Worm (Caenorhabditis elegans) whole organism, young adult: Measurements from ENCODE around the gene arf-1.

Source experiments
- B0035.1 ChIP-seq: sonication (generic microtip); optimal IDR thresholded peaks from 2 replicates; lab custom pipeline; 2016; ENCODE audit warnings: missing genetic modification characterization, mild to moderate bottlenecking, missing compliant biosample characterization, missing genotype, missing genetic modification reagents
- B0336.3 ChIP-seq: fragments of 200-800 bp; sonication (Bioruptor generic); IDR thresholded peaks from 2 replicates; pipeline ENCODE4 v1.3.6; 2022; ENCODE audit warnings: missing genetic modification characterization, missing compliant biosample characterization
- C17E4.6 ChIP-seq: fragments of 200-800 bp; sonication (Bioruptor generic); IDR thresholded peaks from 2 replicates; pipeline ENCODE4 v1.3.6; 2022; ENCODE audit warnings: missing genetic modification reagents, missing genetic modification characterization, missing compliant biosample characterization
- D2030.7 ChIP-seq: fragments of 200-800 bp; sonication (Bioruptor generic); IDR thresholded peaks from 2 replicates; pipeline ENCODE4 v1.3.6; 2022; ENCODE audit warnings: missing genetic modification reagents, missing genetic modification characterization, missing compliant biosample characterization
- F10E7.11 ChIP-seq: sonication (generic microtip); optimal IDR thresholded peaks from 2 replicates; lab custom pipeline; 2017; ENCODE audit warnings: mild to moderate bottlenecking, missing genetic modification characterization, moderate library complexity, missing compliant biosample characterization
- F22D6.2 ChIP-seq: sonication (generic microtip); optimal IDR thresholded peaks from 2 replicates; lab custom pipeline; 2016; ENCODE audit warnings: mild to moderate bottlenecking, missing genetic modification characterization, missing compliant biosample characterization
- F33H1.4 ChIP-seq: fragments of 200-800 bp; sonication (Bioruptor generic); IDR thresholded peaks from 2 replicates; pipeline ENCODE4 v1.3.6; 2022; ENCODE audit warnings: missing genetic modification reagents, missing genetic modification characterization, missing compliant biosample characterization
- F39B2.1 ChIP-seq: fragments of 200-800 bp; sonication (Bioruptor generic); IDR thresholded peaks from 2 replicates; pipeline ENCODE4 v1.3.6; 2022; ENCODE audit warnings: missing genetic modification reagents, missing genetic modification characterization, missing compliant biosample characterization
- F49E8.2 ChIP-seq: sonication (generic microtip); optimal IDR thresholded peaks from 3 replicates; lab custom pipeline; 2017; ENCODE audit warnings: missing genetic modification characterization, mild to moderate bottlenecking, missing compliant biosample characterization, antibody characterized with exemption, moderate library complexity; ENCODE audit not compliant: insufficient read depth
- F55B11.4 ChIP-seq: sonication (generic microtip); optimal IDR thresholded peaks from 2 replicates; lab custom pipeline; 2016; ENCODE audit warnings: missing compliant biosample characterization, missing genetic modification characterization, borderline replicate concordance; ENCODE audit not compliant: insufficient read depth
- K11D2.4 ChIP-seq: fragments of 200-800 bp; sonication (Bioruptor generic); IDR thresholded peaks from 2 replicates; pipeline ENCODE4 v1.3.6; 2022; ENCODE audit warnings: missing genetic modification reagents, missing genetic modification characterization, missing compliant biosample characterization
- T26A5.8 ChIP-seq: sonication (generic microtip); optimal IDR thresholded peaks from 2 replicates; lab custom pipeline; 2016; ENCODE audit warnings: missing genetic modification characterization, missing compliant biosample characterization
- ZK185.1 ChIP-seq: sonication (generic microtip); optimal IDR thresholded peaks from 2 replicates; lab custom pipeline; 2016; ENCODE audit warnings: mild to moderate bottlenecking, missing genetic modification characterization, missing compliant biosample characterization; ENCODE audit not compliant: poor library complexity, severe bottlenecking
- attf-3 ChIP-seq: fragments of 200-800 bp; sonication (Bioruptor generic); conservative IDR thresholded peaks from 2 replicates; pipeline ENCODE4 v1.3.6; 2022; ENCODE audit warnings: missing genetic modification reagents, missing genetic modification characterization, missing compliant biosample characterization
- bed-2 ChIP-seq: fragments of 200-800 bp; sonication (Bioruptor generic); IDR thresholded peaks from 2 replicates; pipeline ENCODE4 v1.3.6; 2022; ENCODE audit warnings: missing genetic modification reagents, missing genetic modification characterization, missing compliant biosample characterization
- ccch-3 ChIP-seq: fragments of 200-800 bp; sonication (Bioruptor generic); optimal IDR thresholded peaks from 2 replicates; lab custom pipeline; 2018; ENCODE audit warnings: mild to moderate bottlenecking, missing genetic modification characterization, missing compliant biosample characterization
- ceh-91 ChIP-seq: fragments of 200-800 bp; sonication (Bioruptor generic); IDR thresholded peaks from 2 replicates; pipeline ENCODE4 v1.3.6; 2022; ENCODE audit warnings: missing genetic modification reagents, missing genetic modification characterization, missing compliant biosample characterization
- dox-1 ChIP-seq: fragments of 200-800 bp; sonication (Bioruptor generic); IDR thresholded peaks from 2 replicates; pipeline ENCODE4 v1.3.6; 2022; ENCODE audit warnings: missing genetic modification reagents, missing genetic modification characterization, missing compliant biosample characterization
- dpl-1 ChIP-seq: fragments of 150-350 bp; optimal IDR thresholded peaks from 2 replicates; lab custom pipeline; 2014; ENCODE audit warnings: missing biosample characterization, missing genetic modification reagents, missing genetic modification characterization
- egl-44 ChIP-seq: fragments of 200-800 bp; sonication (Bioruptor generic); IDR thresholded peaks from 2 replicates; pipeline ENCODE4 v1.3.6; 2022; ENCODE audit warnings: missing genetic modification reagents, missing genetic modification characterization, missing compliant biosample characterization
- ets-4 ChIP-seq: fragments of 200-800 bp; sonication (Bioruptor generic); optimal IDR thresholded peaks from 2 replicates; lab custom pipeline; 2018; ENCODE audit warnings: mild to moderate bottlenecking, missing genetic modification characterization, missing compliant biosample characterization
- fkh-3 ChIP-seq: sonication (generic microtip); optimal IDR thresholded peaks from 2 replicates; lab custom pipeline; 2016; ENCODE audit warnings: mild to moderate bottlenecking, missing genetic modification characterization, missing compliant biosample characterization
- hlh-26 ChIP-seq: fragments of 200-800 bp; sonication (Bioruptor generic); conservative IDR thresholded peaks from 2 replicates; pipeline ENCODE4 v1.3.6; 2022; ENCODE audit warnings: missing genetic modification reagents, missing genetic modification characterization, missing compliant biosample characterization
- hmg-20 ChIP-seq: fragments of 200-800 bp; sonication (Bioruptor generic); IDR thresholded peaks from 2 replicates; pipeline ENCODE4 v1.3.6; 2022; ENCODE audit warnings: missing genetic modification reagents, missing genetic modification characterization, missing compliant biosample characterization
- hrde-1 ChIP-seq: sonication (generic microtip); optimal IDR thresholded peaks from 2 replicates; lab custom pipeline; 2016; ENCODE audit warnings: missing genetic modification characterization, mild to moderate bottlenecking, missing compliant biosample characterization, moderate library complexity, missing genotype, missing genetic modification reagents, borderline replicate concordance
- hsf-1 ChIP-seq: fragments of 200-800 bp; sonication (Bioruptor generic); IDR thresholded peaks from 2 replicates; pipeline ENCODE4 v1.3.6; 2022; ENCODE audit warnings: missing genetic modification reagents, missing genetic modification characterization, missing compliant biosample characterization
- lin-35 ChIP-seq, 3 experiments: fragments of 150-350 bp in 2 of 3; sonication (generic microtip) in 1 of 3; optimal IDR thresholded peaks; 2 replicates each; lab custom pipeline; 2014 to 2018; ENCODE audit warnings: missing biosample characterization in 3 of 3, missing genetic modification characterization in 3 of 3, missing genetic modification reagents in 3 of 3
- mel-28 ChIP-seq: sonication (generic microtip); optimal IDR thresholded peaks from 2 replicates; lab custom pipeline; 2016; ENCODE audit warnings: borderline replicate concordance, mild to moderate bottlenecking, missing genetic modification characterization, missing compliant biosample characterization
- mes-4 ChIP-seq: sonication (generic microtip); optimal IDR thresholded peaks from 2 replicates; lab custom pipeline; 2016; ENCODE audit warnings: missing genotype, missing genetic modification characterization, missing compliant biosample characterization
- mxl-1 ChIP-seq: sonication (generic microtip); optimal IDR thresholded peaks from 2 replicates; lab custom pipeline; 2016; ENCODE audit warnings: missing genetic modification characterization, missing compliant biosample characterization
- nhr-179 ChIP-seq: sonication (generic microtip); optimal IDR thresholded peaks from 2 replicates; lab custom pipeline; 2016; ENCODE audit warnings: mild to moderate bottlenecking, missing genetic modification characterization, missing compliant biosample characterization
- pha-4 ChIP-seq: fragments of 150-350 bp; sonication (generic microtip); optimal IDR thresholded peaks from 2 replicates; lab custom pipeline; 2014; ENCODE audit warnings: missing biosample characterization, missing genetic modification reagents, missing genetic modification characterization
- sea-2 ChIP-seq: fragments of 200-800 bp; sonication (Bioruptor generic); IDR thresholded peaks from 2 replicates; pipeline ENCODE4 v1.3.6; 2022; ENCODE audit warnings: missing genetic modification characterization, missing compliant biosample characterization
- snpc-1.1 ChIP-seq: sonication (generic microtip); optimal IDR thresholded peaks from 2 replicates; lab custom pipeline; 2017; ENCODE audit warnings: missing genetic modification characterization, mild to moderate bottlenecking, missing compliant biosample characterization, antibody characterized with exemption, moderate library complexity, missing genotype, missing genetic modification reagents; ENCODE audit not compliant: insufficient read depth
- snpc-1.3 ChIP-seq: sonication (generic microtip); optimal IDR thresholded peaks from 2 replicates; lab custom pipeline; 2017; ENCODE audit warnings: missing genetic modification characterization, mild to moderate bottlenecking, missing compliant biosample characterization, antibody characterized with exemption, moderate library complexity, missing genotype, missing genetic modification reagents; ENCODE audit not compliant: insufficient read depth
- snpc-4 ChIP-seq, 5 experiments: fragments of 150-350 bp in 1 of 5; sonication (generic microtip) in 4 of 5; optimal IDR thresholded peaks; 2 replicates each; lab custom pipeline; 2014 to 2018; ENCODE audit warnings: missing genetic modification characterization in 5 of 5, missing biosample characterization in 3 of 5, antibody characterized with exemption in 2 of 5, mild to moderate bottlenecking in 2 of 5, missing compliant biosample characterization in 2 of 5, missing genotype in 2 of 5, moderate library complexity in 2 of 5, missing genetic modification reagents in 1 of 5
- somi-1 ChIP-seq: fragments of 200-800 bp; sonication (Bioruptor generic); optimal IDR thresholded peaks from 2 replicates; lab custom pipeline; 2018; ENCODE audit warnings: mild to moderate bottlenecking, missing genetic modification characterization, missing compliant biosample characterization
- xnd-1 ChIP-seq: sonication (generic microtip); optimal IDR thresholded peaks from 2 replicates; lab custom pipeline; 2016; ENCODE audit warnings: missing genotype, missing genetic modification reagents, missing genetic modification characterization, missing compliant biosample characterization
- zfh-2 ChIP-seq: fragments of 200-800 bp; sonication (Bioruptor generic); conservative IDR thresholded peaks from 2 replicates; pipeline ENCODE4 v1.3.6; 2022; ENCODE audit warnings: missing genetic modification reagents, missing genetic modification characterization, missing compliant biosample characterization
- ztf-18 ChIP-seq: sonication (generic microtip); optimal IDR thresholded peaks from 2 replicates; lab custom pipeline; 2016; ENCODE audit warnings: missing genotype, mild to moderate bottlenecking, missing genetic modification characterization, missing compliant biosample characterization
- ztf-22 ChIP-seq: fragments of 200-800 bp; sonication (Bioruptor generic); optimal IDR thresholded peaks from 2 replicates; lab custom pipeline; 2018; ENCODE audit warnings: mild to moderate bottlenecking, missing genetic modification characterization, moderate library complexity, missing compliant biosample characterization
- ztf-26 ChIP-seq: sonication (generic microtip); optimal IDR thresholded peaks from 2 replicates; lab custom pipeline; 2017; ENCODE audit warnings: missing genetic modification characterization, missing compliant biosample characterization
- ztf-6 ChIP-seq: fragments of 200-800 bp; sonication (Bioruptor generic); IDR thresholded peaks from 2 replicates; pipeline ENCODE4 v1.3.6; 2022; ENCODE audit warnings: missing genetic modification reagents, missing genetic modification characterization, missing compliant biosample characterization

The arf-1 gene

DNA sequence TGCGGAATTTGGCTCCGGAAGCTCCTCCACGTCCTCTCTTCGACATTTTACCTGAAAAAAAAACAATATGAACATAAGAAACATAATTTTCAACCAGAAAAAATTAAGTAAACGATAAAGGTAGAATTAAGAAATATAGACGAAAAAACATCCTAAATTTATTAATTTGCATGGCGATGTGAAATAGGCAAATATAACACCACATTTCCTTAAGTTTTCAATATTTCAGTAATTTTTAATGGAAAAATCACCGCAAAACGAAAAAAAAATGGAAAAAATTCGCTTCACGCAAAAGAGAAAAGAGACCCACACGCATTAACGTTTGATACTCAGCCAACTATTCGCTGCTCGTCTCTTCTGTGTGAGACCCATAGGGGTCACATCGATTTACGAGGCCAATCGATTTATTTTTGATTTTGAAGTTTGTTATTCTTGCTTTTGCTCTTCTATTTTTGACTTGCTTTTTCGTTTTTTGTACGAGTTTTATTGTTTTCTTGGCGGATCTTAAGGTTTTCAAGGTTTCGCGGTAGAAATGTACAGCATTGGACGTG is 8.5 kb upstream of the arf-1 start, which contains the start of gene rpl-23 (continued):
- no peak for TF ChIP-seq ztf-26
- TF ChIP-seq attf-3 (GFP tag; lab: Robert Waterston, UW): peak; percentile 57
- peak; percentile 82 for TF ChIP-seq F49E8.2 (tag; lab: Kevin White, UChicago)
- no peak for TF ChIP-seq egl-44 (GFP tag; lab: Robert Waterston, UW)
- TF ChIP-seq hlh-26: no peak
- TF ChIP-seq mel-28 (tag; lab: Kevin White, UChicago): no peak
- peak; percentile 68 for TF ChIP-seq dpl-1 (GFP tag; lab: Kevin White, UChicago)
- no peak for TF ChIP-seq ets-4
- TF ChIP-seq ceh-91 (GFP tag; lab: Robert Waterston, UW): peak; percentile 68
- TF ChIP-seq ztf-6 (GFP tag; lab: Robert Waterston, UW): no peak
- no peak for TF ChIP-seq B0336.3 (GFP tag; lab: Robert Waterston, UW)

DNA sequence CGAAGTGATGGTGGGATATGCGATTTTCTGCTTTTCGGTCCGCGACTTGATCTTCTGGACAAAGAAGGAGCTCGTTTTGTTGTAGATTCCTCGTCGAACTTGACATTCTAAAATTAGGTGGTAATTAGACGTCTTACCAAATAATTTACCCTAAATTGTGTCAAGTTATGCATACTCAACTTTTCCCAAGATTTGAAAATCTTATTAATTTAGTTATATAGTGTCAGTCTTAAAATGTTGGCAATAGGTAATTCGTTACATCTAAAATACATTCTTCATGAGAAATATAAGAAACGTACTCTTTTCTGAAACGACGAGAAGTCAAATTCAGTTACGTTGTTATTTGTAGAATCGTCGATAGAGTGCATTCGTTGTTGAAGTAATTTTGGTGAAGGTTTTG is 7.1 kb upstream of the arf-1 start:
- no peak for TF ChIP-seq pha-4 (tag; lab: Kevin White, UChicago)
- no peak for TF ChIP-seq bed-2 (GFP tag; lab: Robert Waterston, UW)

DNA sequence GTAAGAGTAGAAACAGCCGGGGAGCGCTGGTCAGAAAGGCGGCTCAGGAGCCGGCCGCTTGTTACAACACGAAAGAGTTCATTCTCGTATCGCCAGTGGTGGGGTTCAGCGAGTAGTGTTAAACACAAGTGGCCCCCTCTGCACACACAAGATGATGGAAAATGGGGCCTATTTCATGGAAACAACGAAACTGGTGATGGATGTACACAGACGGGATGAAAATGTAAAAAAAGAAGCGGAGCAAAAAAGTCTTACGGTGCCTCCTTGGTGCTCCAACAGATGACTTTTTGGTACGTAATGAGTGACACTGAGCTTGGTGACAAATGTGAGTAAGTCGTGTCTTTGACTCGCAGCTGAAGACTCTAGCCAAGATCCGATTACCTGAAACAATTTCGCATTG is 6.7 kb upstream of the arf-1 start:
- no peak for TF ChIP-seq ccch-3 (GFP tag; lab: Kevin White, UChicago)
- TF ChIP-seq F39B2.1: no peak
- no peak for TF ChIP-seq F55B11.4 (tag; lab: Kevin White, UChicago)
- no peak for TF ChIP-seq K11D2.4 (GFP tag; lab: Robert Waterston, UW)
- no peak for TF ChIP-seq zfh-2 (GFP tag; lab: Robert Waterston, UW)
- no peak for TF ChIP-seq snpc-1.3 (tag; lab: Kevin White, UChicago)
- TF ChIP-seq fkh-3: no peak
- TF ChIP-seq xnd-1 (tag; lab: Kevin White, UChicago): no peak
- TF ChIP-seq hmg-20 (GFP tag; lab: Robert Waterston, UW): no peak
- TF ChIP-seq snpc-1.1 (tag; lab: Kevin White, UChicago): no peak
- no peak for TF ChIP-seq pha-4 (tag; lab: Kevin White, UChicago)
- no peak for TF ChIP-seq ztf-18 (tag; lab: Kevin White, UChicago)
- no peak for TF ChIP-seq ztf-26
- no peak for TF ChIP-seq sea-2 (GFP tag; lab: Robert Waterston, UW)
- no peak for TF ChIP-seq lin-35 (GFP tag; optimal IDR thresholded peaks at IDR 0.05; lab: Kevin White, UChicago)
- TF ChIP-seq hsf-1 (GFP tag; lab: Robert Waterston, UW): no peak
- TF ChIP-seq F22D6.2 (tag; lab: Kevin White, UChicago): no peak
- no peak for TF ChIP-seq hrde-1 (tag; lab: Kevin White, UChicago)
- TF ChIP-seq, all 124 proteins: peak for 0

DNA sequence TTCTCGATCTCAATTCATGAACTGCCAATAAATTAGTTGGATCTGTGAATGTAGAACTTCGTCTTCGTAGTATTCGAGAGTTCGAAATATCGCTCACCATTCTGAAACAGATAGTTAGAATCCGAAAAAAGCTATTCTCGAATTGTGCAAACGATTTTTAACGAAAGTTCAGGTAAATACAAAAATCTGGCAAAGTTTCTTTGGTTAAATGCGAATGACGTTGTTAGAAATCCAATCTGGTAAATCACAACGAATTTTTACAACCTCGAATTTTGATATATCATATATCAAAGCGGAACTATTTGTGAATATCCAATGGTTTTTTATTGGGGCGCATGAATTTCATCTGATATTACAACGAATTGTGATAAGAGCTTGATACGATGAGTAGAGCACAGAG is 5.5 kb upstream of the arf-1 start, which contains the start of gene hpo-28:
TSS of gene hpo-28 (minus strand) at position 101 of the 400 bp plus-strand sequence.
- TF ChIP-seq mes-4 (tag; lab: Kevin White, UChicago) (no peak), mxl-1 (no peak), B0035.1 (tag; lab: Kevin White, UChicago) (no peak), nhr-179 (tag; lab: Kevin White, UChicago) (no peak), F33H1.4 (GFP tag; lab: Robert Waterston, UW) (no peak), snpc-4 (GFP tag; optimal IDR thresholded peaks at IDR 0.05; lab: Kevin White, UChicago) (no peak), snpc-4 (tag; optimal IDR thresholded peaks at IDR 0.05; lab: Kevin White, UChicago) (no peak), dox-1 (GFP tag; lab: Robert Waterston, UW) (no peak), D2030.7 (GFP tag; lab: Robert Waterston, UW) (no peak), T26A5.8 (tag; lab: Kevin White, UChicago) (no peak), C17E4.6 (GFP tag; lab: Robert Waterston, UW) (no peak), B0336.3 (GFP tag; lab: Robert Waterston, UW) (no peak), ZK185.1 (no peak), F10E7.11 (tag; lab: Kevin White, UChicago) (no peak), ztf-22 (GFP tag; lab: Kevin White, UChicago) (no peak), hlh-26 (no peak), somi-1 (no peak)
